Fruit fly (Drosophila melanogaster): Measurements from ENCODE around the gene CG15534.

Gene CG15534

DNA sequence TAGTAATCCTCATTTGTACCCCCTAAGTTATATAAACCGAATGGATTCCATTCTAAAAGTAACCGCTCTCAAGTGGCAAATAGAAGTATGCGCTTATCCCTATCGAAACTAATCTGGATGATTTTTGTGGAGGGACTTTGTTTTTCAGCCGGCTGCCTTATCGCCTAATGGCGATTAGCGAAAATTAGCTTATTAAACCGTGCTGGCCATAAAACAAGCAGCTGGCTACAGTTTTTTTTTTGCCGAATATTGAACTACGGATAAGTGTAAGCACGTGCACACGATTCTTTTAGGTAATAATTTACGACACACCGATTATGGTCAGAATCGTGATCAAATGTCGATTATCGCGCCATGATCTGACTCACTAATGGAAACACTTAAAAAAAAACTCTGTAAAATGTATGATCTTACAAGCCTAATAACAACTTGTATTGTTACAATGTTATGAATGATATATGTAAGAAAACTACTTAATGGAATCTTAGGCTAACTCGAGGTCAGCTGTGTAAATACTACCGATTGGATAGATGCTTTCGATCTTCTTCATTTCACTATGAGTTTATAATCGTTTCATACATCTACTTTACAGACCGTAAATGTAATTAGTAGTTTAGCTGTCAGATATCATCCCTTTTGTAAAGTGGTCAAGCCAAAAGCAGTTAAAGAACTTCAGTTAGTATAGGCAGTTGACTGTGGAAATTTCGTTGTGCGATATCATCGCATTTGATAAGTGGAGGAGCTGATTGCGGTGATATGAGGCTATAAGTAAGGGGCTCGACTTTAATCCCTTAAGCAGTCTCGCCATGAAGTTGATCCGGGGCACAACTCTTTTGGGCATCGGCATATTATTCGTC lies at the start of gene CG15534:
TSS of gene CG15534 (plus strand) at position 807 of the 857 bp plus-strand sequence.
- TF ChIP-seq CG33017 (tag; optimal IDR thresholded peaks at IDR 0.05) (no peak), kay (GFP tag; ENCODE audit: borderline replicate concordance) (no peak), Hr96 (GFP tag; optimal IDR thresholded peaks at IDR 0.05) (no peak), cic (GFP tag; optimal IDR thresholded peaks at IDR 0.05) (no peak), CG12768 (GFP tag; optimal IDR thresholded peaks at IDR 0.05) (no peak), CG7045 (GFP tag; optimal IDR thresholded peaks at IDR 0.05) (no peak), bab1 (GFP tag; optimal IDR thresholded peaks at IDR 0.05) (no peak), tj (GFP tag; optimal IDR thresholded peaks at IDR 0.05) (no peak), cnc (optimal IDR thresholded peaks at IDR 0.05) (no peak), Mnt (GFP tag; optimal IDR thresholded peaks at IDR 0.05) (no peak), CG11617 (GFP tag; optimal IDR thresholded peaks at IDR 0.05) (no peak), CG1620 (GFP tag; optimal IDR thresholded peaks at IDR 0.05) (no peak), CG5204 (GFP tag; optimal IDR thresholded peaks at IDR 0.05) (no peak), pad (GFP tag; optimal IDR thresholded peaks at IDR 0.05) (no peak), Crg-1 (GFP tag; optimal IDR thresholded peaks at IDR 0.05) (no peak), CG7101 (tag; optimal IDR thresholded peaks at IDR 0.05) (no peak), toe (GFP tag; optimal IDR thresholded peaks at IDR 0.05) (no peak)

DNA sequence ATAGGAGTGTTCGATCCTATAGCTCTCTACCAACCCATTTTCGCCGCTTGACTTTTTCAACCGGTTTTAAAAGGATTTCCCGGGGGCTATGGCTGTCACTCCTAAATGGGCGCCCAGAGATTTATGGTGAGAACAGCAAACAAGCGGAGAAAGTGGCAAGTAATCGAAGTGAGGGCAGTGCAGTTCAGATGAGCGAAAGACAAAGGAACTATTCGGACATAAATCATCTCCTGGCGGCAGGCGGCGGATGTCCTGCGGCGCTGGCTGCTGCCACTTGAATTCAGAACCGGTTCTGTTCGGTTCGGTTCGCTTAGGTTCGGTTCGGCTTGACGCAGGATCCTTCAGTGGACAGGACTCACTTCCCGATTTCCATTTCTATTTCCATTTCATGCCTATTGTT lies 48.7 kb upstream of the CG15534 start:
- TF ChIP-seq CG11617 (GFP tag; optimal IDR thresholded peaks at IDR 0.05) = no peak
- no peak for TF ChIP-seq tj (GFP tag; optimal IDR thresholded peaks at IDR 0.05)
- no peak for TF ChIP-seq kay (GFP tag; ENCODE audit: borderline replicate concordance)
- TF ChIP-seq Mnt (GFP tag; optimal IDR thresholded peaks at IDR 0.05) = no peak
- no peak for TF ChIP-seq CG7045 (GFP tag; optimal IDR thresholded peaks at IDR 0.05)
- no peak for TF ChIP-seq CG33017 (tag; optimal IDR thresholded peaks at IDR 0.05)
- no peak for TF ChIP-seq CG12768 (GFP tag; optimal IDR thresholded peaks at IDR 0.05)
- TF ChIP-seq Crg-1 (GFP tag; optimal IDR thresholded peaks at IDR 0.05) = no peak
- TF ChIP-seq bab1 (GFP tag; optimal IDR thresholded peaks at IDR 0.05) = no peak

DNA sequence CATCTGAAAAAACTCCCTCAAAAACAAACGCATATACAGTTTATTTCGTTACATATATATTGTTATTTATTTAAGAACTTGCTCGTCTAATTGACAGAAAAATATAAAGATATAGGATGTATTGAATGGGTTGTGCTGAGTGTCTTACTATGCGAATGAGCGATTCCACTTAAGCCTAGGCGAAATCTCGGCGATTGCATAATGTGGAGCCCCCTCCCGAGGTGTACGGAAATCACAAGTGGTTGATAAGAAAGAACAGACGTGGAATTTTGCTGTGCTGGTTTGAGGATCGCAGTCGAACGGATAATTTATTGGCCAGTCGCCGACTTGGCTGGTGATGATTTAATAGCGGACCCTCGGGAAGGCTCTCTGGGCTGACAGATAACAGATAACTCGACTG lies 46.3 kb upstream of the CG15534 start:
- TF ChIP-seq Mnt (GFP tag; optimal IDR thresholded peaks at IDR 0.05) (peak; percentile 6), bab1 (GFP tag; optimal IDR thresholded peaks at IDR 0.05) (no peak), cic (GFP tag; optimal IDR thresholded peaks at IDR 0.05) (peak; percentile 68), CG1620 (GFP tag; optimal IDR thresholded peaks at IDR 0.05) (no peak), CG5204 (GFP tag; optimal IDR thresholded peaks at IDR 0.05) (no peak), CG11617 (GFP tag; optimal IDR thresholded peaks at IDR 0.05) (no peak), Hr96 (GFP tag; optimal IDR thresholded peaks at IDR 0.05) (no peak), pad (GFP tag; optimal IDR thresholded peaks at IDR 0.05) (no peak), toe (GFP tag; optimal IDR thresholded peaks at IDR 0.05) (no peak)

DNA sequence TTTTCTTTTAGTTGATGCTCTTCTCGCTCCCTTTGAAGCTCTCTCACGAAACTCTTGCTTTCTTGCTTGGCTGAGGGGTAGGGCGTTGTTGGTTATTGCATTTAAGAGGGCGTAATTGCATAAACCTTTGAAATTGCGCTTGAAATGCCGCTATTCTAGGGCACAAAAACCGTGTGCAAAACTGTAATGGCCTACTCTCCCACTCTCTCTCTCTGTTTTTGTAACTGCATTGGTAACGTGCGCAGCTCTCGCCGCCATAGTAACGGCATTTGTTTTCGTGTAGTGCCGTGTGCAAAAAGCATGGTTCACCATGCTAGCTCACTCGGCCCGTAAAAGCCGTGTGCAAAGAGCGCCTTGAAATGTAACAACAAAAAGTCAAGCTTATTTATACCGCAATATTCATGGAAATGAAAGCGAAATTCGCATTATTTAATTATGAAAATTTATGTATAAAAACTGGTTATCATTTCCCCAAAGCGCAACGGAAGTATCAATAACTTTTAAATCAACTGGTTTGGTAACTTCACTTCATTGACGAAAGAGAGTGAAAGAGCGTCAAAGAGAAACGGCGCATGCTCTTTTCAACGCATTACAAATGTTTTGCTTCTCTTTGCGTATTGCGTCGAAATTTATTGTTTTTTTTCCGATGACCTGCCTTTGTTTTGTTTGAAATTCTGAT lies 45.0 kb upstream of the CG15534 start:
- TF ChIP-seq tj (GFP tag; optimal IDR thresholded peaks at IDR 0.05) = no peak
- peak; percentile 64 for TF ChIP-seq cic (GFP tag; optimal IDR thresholded peaks at IDR 0.05)
- TF ChIP-seq pad (GFP tag; optimal IDR thresholded peaks at IDR 0.05) = peak; percentile 96
- peak; percentile 44 for TF ChIP-seq CG33017 (tag; optimal IDR thresholded peaks at IDR 0.05)
- no peak for TF ChIP-seq toe (GFP tag; optimal IDR thresholded peaks at IDR 0.05)
- TF ChIP-seq CG11617 (GFP tag; optimal IDR thresholded peaks at IDR 0.05) = peak; percentile 28
- no peak for TF ChIP-seq Hr96 (GFP tag; optimal IDR thresholded peaks at IDR 0.05)
- no peak for TF ChIP-seq CG5204 (GFP tag; optimal IDR thresholded peaks at IDR 0.05)
- TF ChIP-seq CG7101 (tag; optimal IDR thresholded peaks at IDR 0.05) = peak; percentile 6
- TF ChIP-seq cnc (optimal IDR thresholded peaks at IDR 0.05) = no peak
- no peak for TF ChIP-seq CG1620 (GFP tag; optimal IDR thresholded peaks at IDR 0.05)
- peak; percentile 56 for TF ChIP-seq kay (GFP tag; ENCODE audit: borderline replicate concordance)
- peak; percentile 61 for TF ChIP-seq bab1 (GFP tag; optimal IDR thresholded peaks at IDR 0.05)
- TF ChIP-seq Crg-1 (GFP tag; optimal IDR thresholded peaks at IDR 0.05) = no peak
- TF ChIP-seq Clk (GFP tag; optimal IDR thresholded peaks at IDR 0.05) = no peak
- TF ChIP-seq Mnt (GFP tag; optimal IDR thresholded peaks at IDR 0.05) = peak; percentile 91
- TF ChIP-seq ovo (GFP tag; optimal IDR thresholded peaks at IDR 0.05) = peak; percentile 100
- peak; percentile 25 for TF ChIP-seq CG14711 (tag; optimal IDR thresholded peaks at IDR 0.05)
- TF ChIP-seq CG12768 (GFP tag; optimal IDR thresholded peaks at IDR 0.05) = peak; percentile 73
- no peak for TF ChIP-seq CG7045 (GFP tag; optimal IDR thresholded peaks at IDR 0.05)

DNA sequence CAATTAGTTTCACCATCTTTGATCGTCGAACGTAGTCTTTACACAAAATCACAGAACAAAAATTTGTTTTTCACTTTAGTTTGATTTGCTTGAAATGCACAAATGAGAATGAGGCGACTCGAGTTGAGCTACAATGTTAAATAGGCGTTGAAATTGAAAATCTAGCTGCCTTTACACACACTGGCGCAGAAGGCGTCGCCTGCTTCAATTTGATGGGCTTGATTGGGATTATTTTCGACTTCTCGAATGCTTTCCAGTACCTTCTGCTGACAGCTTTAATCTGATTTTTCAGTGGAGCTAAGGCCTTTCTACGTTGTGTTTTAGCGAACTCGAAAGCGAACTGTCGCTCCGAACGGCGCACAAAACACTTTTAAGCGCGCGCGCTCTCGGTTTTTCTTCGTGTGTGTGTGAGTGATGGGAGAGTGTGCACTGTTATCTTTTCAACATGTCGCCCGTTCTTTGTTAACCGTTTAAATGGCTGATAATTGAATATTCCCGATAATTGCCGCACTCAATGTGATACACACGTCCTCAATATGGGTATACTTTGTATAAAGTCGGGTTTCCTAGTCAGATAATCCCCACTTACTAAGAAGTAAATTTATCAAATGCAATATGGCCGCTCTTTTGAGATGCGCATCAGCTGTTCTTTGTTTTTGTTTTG lies 44.2 kb upstream of the CG15534 start, which contains the start of the genes Fer2LCH and Fer1HCH:
TSS of gene Fer2LCH (plus strand) at position 290 of the 664 bp plus-strand sequence.
TSS of gene Fer1HCH (minus strand) at position 664 of the 664 bp plus-strand sequence.
- TF ChIP-seq toe (GFP tag; optimal IDR thresholded peaks at IDR 0.05) (no peak), ovo (GFP tag; optimal IDR thresholded peaks at IDR 0.05) (peak; percentile 68), cic (GFP tag; optimal IDR thresholded peaks at IDR 0.05) (no peak), Mnt (GFP tag; optimal IDR thresholded peaks at IDR 0.05) (peak; percentile 40), pad (GFP tag; optimal IDR thresholded peaks at IDR 0.05) (no peak), tj (GFP tag; optimal IDR thresholded peaks at IDR 0.05) (no peak), kay (GFP tag; ENCODE audit: borderline replicate concordance) (no peak)

All from whole organism, adult.